1 fruit fly cellular context compared by ENCODE assay signal in genomic region chrX:1566549-1567174, dm6.
A peak's percentile ranks its signal among the peaks of the same experiment; 100 is the strongest.
TF ChIP-seq lines count a peak whose summit lies in the region.

No protein-coding gene starts in this region.

TF ChIP-seq in whole organism, prepupa, 60 proteins besides CTCF, POLR2A, EP300 and RAD21 (continued from another document):
- no peak for TF ChIP-seq esn (GFP tag; optimal IDR thresholded peaks at IDR 0.05; lab: Kevin White, UChicago)
- peak; percentile 26 for TF ChIP-seq CG6854 (GFP tag; optimal IDR thresholded peaks at IDR 0.05; lab: Kevin White, UChicago)
- TF ChIP-seq Met (GFP tag; optimal IDR thresholded peaks at IDR 0.05; lab: Kevin White, UChicago): peak; percentile 23
- 0 out of 3 replicates have a peak, but pooled peaks have one; percentile 9 for TF ChIP-seq CG6163 (GFP tag; IDR thresholded peaks at IDR 0.05; lab: Robert Waterston, UW)
- no peak for TF ChIP-seq CG34406 (GFP tag; optimal IDR thresholded peaks at IDR 0.05; lab: Kevin White, UChicago)
